Fruit fly (Drosophila melanogaster) whole organism, wandering third instar larva: ENCODE data around the gene TwdlV.

Experiments used
- Abd-B ChIP-seq: fragments of >200 bp; optimal IDR thresholded peaks from 2 replicates; lab custom pipeline; 2017; ENCODE audit warnings: missing biosample characterization, missing genetic modification characterization
- CG32264 ChIP-seq: fragments of 200-800 bp; sonication (Bioruptor generic); optimal IDR thresholded peaks from 2 replicates; lab custom pipeline; 2016; ENCODE audit warnings: missing biosample characterization, missing genetic modification characterization
- CG9705 ChIP-seq: fragments of 200-800 bp; sonication (Bioruptor generic); optimal IDR thresholded peaks from 2 replicates; lab custom pipeline; 2018; ENCODE audit warnings: missing biosample characterization, mild to moderate bottlenecking, missing genetic modification characterization
- CrebA ChIP-seq: fragments of 200-800 bp; sonication (Bioruptor generic); optimal IDR thresholded peaks from 2 replicates; lab custom pipeline; 2016; ENCODE audit warnings: missing biosample characterization, mild to moderate bottlenecking, missing genetic modification characterization, borderline replicate concordance
- Dfd ChIP-seq: fragments of >200 bp; optimal IDR thresholded peaks from 2 replicates; lab custom pipeline; 2017; ENCODE audit warnings: missing biosample characterization, missing genetic modification characterization
- Dif ChIP-seq: fragments of 200-275, 200-300 bp; sonication (Bioruptor generic); optimal IDR thresholded peaks from 2 replicates; lab custom pipeline; 2018; ENCODE audit warnings: missing biosample characterization, missing genetic modification characterization; ENCODE audit not compliant: partially characterized antibody
- GATAd ChIP-seq: sonication (Bioruptor generic); optimal IDR thresholded peaks from 2 replicates; lab custom pipeline; 2016; ENCODE audit warnings: missing biosample characterization, missing genetic modification characterization
- HLH106 ChIP-seq: fragments of 200-800 bp; optimal IDR thresholded peaks from 3 replicates; lab custom pipeline; 2019; ENCODE audit warnings: missing biosample characterization, mild to moderate bottlenecking, missing genetic modification characterization, moderate library complexity
- Hnf4 ChIP-seq: fragments of 200-800 bp; sonication (Bioruptor generic); optimal IDR thresholded peaks from 2 replicates; lab custom pipeline; 2016; ENCODE audit warnings: missing biosample characterization, mild to moderate bottlenecking, missing genetic modification characterization
- Hr78 ChIP-seq: fragments of >200 bp; optimal IDR thresholded peaks from 2 replicates; lab custom pipeline; 2017; ENCODE audit warnings: missing biosample characterization, missing genetic modification characterization
- Hr83 ChIP-seq: fragments of 200-300 bp; sonication (Bioruptor generic); optimal IDR thresholded peaks from 2 replicates; lab custom pipeline; 2016; ENCODE audit warnings: missing biosample characterization, mild to moderate bottlenecking, missing genetic modification characterization, moderate library complexity; ENCODE audit not compliant: poor library complexity, severe bottlenecking
- Jra ChIP-seq: sonication (Bioruptor generic); optimal IDR thresholded peaks from 2 replicates; lab custom pipeline; 2016; ENCODE audit warnings: missing biosample characterization, missing genetic modification characterization
- Mio ChIP-seq: sonication (Bioruptor generic); optimal IDR thresholded peaks from 2 replicates; lab custom pipeline; 2016; ENCODE audit warnings: missing biosample characterization, missing genetic modification characterization
- Myc ChIP-seq: fragments of >200 bp; optimal IDR thresholded peaks from 2 replicates; lab custom pipeline; 2017
- N ChIP-seq: fragments of >200 bp; optimal IDR thresholded peaks from 2 replicates; lab custom pipeline; 2018; ENCODE audit warnings: missing biosample characterization, missing external identifiers, missing genetic modification characterization
- OdsH ChIP-seq: fragments of 200-800 bp; sonication (Bioruptor generic); optimal IDR thresholded peaks from 2 replicates; lab custom pipeline; 2016; ENCODE audit warnings: missing biosample characterization, mild to moderate bottlenecking, missing genetic modification characterization
- Rel ChIP-seq, 2 experiments: fragments of 200-800 bp; sonication (Bioruptor generic) in 1 of 2; optimal IDR thresholded peaks; 2 replicates in 1 of 2; 3 replicates in 1 of 2; lab custom pipeline; 2016 to 2019; ENCODE audit warnings: mild to moderate bottlenecking in 2 of 2, missing biosample characterization in 2 of 2, missing genetic modification characterization in 2 of 2, moderate library complexity in 1 of 2
- Sp1 ChIP-seq: fragments of 200-800 bp; sonication (Bioruptor generic); optimal IDR thresholded peaks from 3 replicates; lab custom pipeline; 2019; ENCODE audit warnings: missing biosample characterization, mild to moderate bottlenecking, missing genetic modification characterization, moderate library complexity
- Vsx2 ChIP-seq: fragments of 200-300, 225-300 bp; sonication (Bioruptor generic); optimal IDR thresholded peaks from 2 replicates; lab custom pipeline; 2018; ENCODE audit warnings: missing biosample characterization, missing genetic modification characterization; ENCODE audit not compliant: partially characterized antibody
- br ChIP-seq: fragments of 200-800 bp; sonication (Bioruptor generic); optimal IDR thresholded peaks from 2 replicates; lab custom pipeline; 2016; ENCODE audit warnings: missing biosample characterization, missing genetic modification characterization
- brk ChIP-seq: fragments of 200-800 bp; sonication (Bioruptor generic); optimal IDR thresholded peaks from 2 replicates; lab custom pipeline; 2016; ENCODE audit warnings: missing biosample characterization, mild to moderate bottlenecking, missing genetic modification characterization
- dl ChIP-seq, 2 experiments: fragments of 175-275, 200-275 bp in 1 of 2; fragments of 200-275 bp in 1 of 2; sonication (Bioruptor generic); optimal IDR thresholded peaks; lab custom pipeline; 2018; ENCODE audit warnings: mild to moderate bottlenecking in 2 of 2, missing biosample characterization in 2 of 2, missing genetic modification characterization in 2 of 2, moderate library complexity in 2 of 2; ENCODE audit not compliant: partially characterized antibody in 2 of 2, insufficient read depth in 1 of 2
- dmrt93B ChIP-seq: fragments of 200-800 bp; sonication (Bioruptor generic); optimal IDR thresholded peaks from 2 replicates; lab custom pipeline; 2018; ENCODE audit warnings: missing biosample characterization, mild to moderate bottlenecking, missing genetic modification characterization
- dsf ChIP-seq: sonication (Bioruptor generic); optimal IDR thresholded peaks from 2 replicates; lab custom pipeline; 2016; ENCODE audit warnings: missing biosample characterization, missing genetic modification characterization, borderline replicate concordance
- ey ChIP-seq: fragments of 200-800 bp; sonication (Bioruptor generic); optimal IDR thresholded peaks from 2 replicates; lab custom pipeline; 2016; ENCODE audit warnings: missing biosample characterization, missing genetic modification characterization
- foxo ChIP-seq, 2 experiments: fragments of 200-800 bp; sonication (Bioruptor generic); optimal IDR thresholded peaks; 2 replicates in 1 of 2; 3 replicates in 1 of 2; lab custom pipeline; 2016 to 2017; ENCODE audit warnings: missing biosample characterization in 2 of 2, missing genetic modification characterization in 2 of 2
- fru ChIP-seq: fragments of 200-800 bp; sonication (Bioruptor generic); optimal IDR thresholded peaks from 3 replicates; lab custom pipeline; 2016; ENCODE audit warnings: missing biosample characterization, mild to moderate bottlenecking, missing genetic modification characterization
- h ChIP-seq: fragments of 200-800 bp; sonication (Bioruptor generic); optimal IDR thresholded peaks from 3 replicates; lab custom pipeline; 2016; ENCODE audit warnings: missing biosample characterization, mild to moderate bottlenecking, missing genetic modification characterization
- jim ChIP-seq: fragments of 175-275, 200-325 bp; sonication (Bioruptor generic); optimal IDR thresholded peaks from 2 replicates; lab custom pipeline; 2016; ENCODE audit warnings: missing biosample characterization, mild to moderate bottlenecking, missing genetic modification characterization
- lola ChIP-seq: fragments of >200 bp; optimal IDR thresholded peaks from 2 replicates; lab custom pipeline; 2017; ENCODE audit warnings: missing biosample characterization, missing genetic modification characterization
- pan ChIP-seq: fragments of >200 bp; optimal IDR thresholded peaks from 2 replicates; lab custom pipeline; 2017
- psq ChIP-seq: fragments of 200-800 bp; sonication (Bioruptor generic); optimal IDR thresholded peaks from 3 replicates; lab custom pipeline; 2017; ENCODE audit warnings: missing biosample characterization, mild to moderate bottlenecking, missing genetic modification characterization, moderate library complexity
- rgr ChIP-seq: fragments of 200-800 bp; sonication (Bioruptor generic); optimal IDR thresholded peaks from 3 replicates; lab custom pipeline; 2016; ENCODE audit warnings: missing biosample characterization, mild to moderate bottlenecking, missing genetic modification characterization
- sage ChIP-seq: fragments of 200-800 bp; sonication (Bioruptor generic); optimal IDR thresholded peaks from 2 replicates; lab custom pipeline; 2016; ENCODE audit warnings: missing biosample characterization, mild to moderate bottlenecking, missing genetic modification characterization
- sv ChIP-seq: fragments of 200-800 bp; sonication (Bioruptor generic); optimal IDR thresholded peaks from 3 replicates; lab custom pipeline; 2016; ENCODE audit warnings: missing biosample characterization, missing genetic modification characterization
- tai ChIP-seq: sonication (Bioruptor generic); optimal IDR thresholded peaks from 2 replicates; lab custom pipeline; 2016; ENCODE audit warnings: missing biosample characterization, missing genetic modification characterization
- usp ChIP-seq: fragments of >200 bp; optimal IDR thresholded peaks from 2 replicates; lab custom pipeline; 2017; ENCODE audit warnings: missing biosample characterization, missing genetic modification characterization
- woc ChIP-seq: sonication (Bioruptor generic); optimal IDR thresholded peaks from 2 replicates; lab custom pipeline; 2016; ENCODE audit warnings: missing biosample characterization, mild to moderate bottlenecking, missing genetic modification characterization

The TwdlV gene

DNA sequence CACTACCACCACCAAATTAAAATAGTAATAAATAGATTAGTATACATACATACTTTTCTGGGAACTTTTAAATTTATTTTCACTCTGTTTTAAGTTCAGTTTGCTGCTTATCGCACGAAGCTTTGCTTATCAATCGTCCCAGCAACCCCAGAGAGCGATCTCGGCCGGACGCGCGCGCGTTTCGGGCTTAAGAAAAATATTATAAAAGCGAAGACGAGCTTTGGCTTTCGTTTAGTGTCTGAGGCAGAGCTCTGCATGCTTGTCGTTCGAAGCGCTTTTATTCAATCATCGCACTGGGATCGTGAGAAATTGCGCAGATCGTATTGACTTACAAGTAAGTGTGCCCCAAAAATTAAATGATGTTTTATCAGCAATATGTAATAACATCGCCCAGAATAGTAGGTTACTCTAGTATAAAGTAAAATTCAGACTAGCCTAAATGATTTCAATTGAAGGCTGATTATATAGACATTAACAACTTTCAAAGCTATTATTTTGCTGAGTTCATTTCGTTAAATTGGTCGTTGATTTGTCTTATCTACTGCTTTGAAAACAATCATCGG is 19.4 kb upstream of the TwdlV start, which contains the start of gene Gel:
Gene Gel, plus strand, starts transcription at position 227 of the 563 bp plus-strand sequence.
- TF ChIP-seq sv (no peak), Rel (GFP tag; optimal IDR thresholded peaks at IDR 0.05; lab: Kevin White, UChicago) (no peak), Rel (tag; optimal IDR thresholded peaks at IDR 0.05; lab: Kevin White, UChicago) (peak; percentile 38), dsf (GFP tag; lab: Kevin White, UChicago) (no peak), Hnf4 (no peak), h (peak; percentile 46), rgr (GFP tag; lab: Kevin White, UChicago) (no peak), jim (GFP tag; lab: Kevin White, UChicago) (no peak), CG9705 (no peak), HLH106 (tag; lab: Kevin White, UChicago) (no peak), dl (GFP tag; optimal IDR thresholded peaks at IDR 0.05; lab: Kevin White, UChicago; ENCODE audit: insufficient read depth in 1 of 2, partially characterized antibody in 2 of 2) (no peak), fru (GFP tag; lab: Kevin White, UChicago) (no peak), Sp1 (GFP tag; lab: Kevin White, UChicago) (no peak), brk (GFP tag; lab: Kevin White, UChicago) (no peak)
- TF ChIP-seq, all 38 proteins: peak for 2

DNA sequence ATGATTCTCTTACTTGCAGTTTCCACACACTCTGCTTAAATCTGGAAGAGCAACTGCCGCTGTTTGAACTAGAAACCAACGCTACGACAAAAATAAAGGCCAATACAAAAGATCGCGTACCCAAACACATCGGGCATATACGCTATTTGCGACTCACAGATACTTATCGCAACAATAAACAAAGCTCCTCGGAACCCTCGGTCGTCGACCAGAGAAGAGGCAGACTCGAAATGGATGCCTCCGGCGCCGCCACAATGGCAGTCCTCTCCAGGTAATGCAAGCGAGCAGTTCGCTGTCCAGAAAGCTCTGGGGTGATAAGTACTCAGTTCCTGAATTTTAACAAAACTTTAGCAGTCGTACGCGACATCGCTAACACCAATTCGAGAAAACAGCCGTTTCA is 18.0 kb upstream of the TwdlV start:
- TF ChIP-seq CG9705, result no peak
- no peak for TF ChIP-seq N
- TF ChIP-seq dsf (GFP tag; lab: Kevin White, UChicago), result no peak
- TF ChIP-seq brk (GFP tag; lab: Kevin White, UChicago), result no peak
- no peak for TF ChIP-seq Mio
- no peak for TF ChIP-seq lola
- TF ChIP-seq Dif (GFP tag; lab: Kevin White, UChicago), result peak; percentile 56
- TF ChIP-seq Dfd, result no peak
- no peak for TF ChIP-seq dmrt93B (GFP tag; lab: Kevin White, UChicago)
- no peak for TF ChIP-seq tai (GFP tag; lab: Kevin White, UChicago)
- no peak for TF ChIP-seq psq (GFP tag; lab: Kevin White, UChicago)
- TF ChIP-seq CG32264 (GFP tag; lab: Kevin White, UChicago), result no peak
- TF ChIP-seq Rel (GFP tag; optimal IDR thresholded peaks at IDR 0.05; lab: Kevin White, UChicago), result no peak
- TF ChIP-seq Rel (tag; optimal IDR thresholded peaks at IDR 0.05; lab: Kevin White, UChicago), result no peak
- peak; percentile 5 for TF ChIP-seq rgr (GFP tag; lab: Kevin White, UChicago)
- TF ChIP-seq foxo (GFP tag; optimal IDR thresholded peaks at IDR 0.05; lab: Kevin White, UChicago), result no peak
- no peak for TF ChIP-seq HLH106 (tag; lab: Kevin White, UChicago)
- TF ChIP-seq Sp1 (GFP tag; lab: Kevin White, UChicago), result peak; percentile 14
- no peak for TF ChIP-seq fru (GFP tag; lab: Kevin White, UChicago)
- TF ChIP-seq jim (GFP tag; lab: Kevin White, UChicago), result no peak
- no peak for TF ChIP-seq sage (GFP tag; lab: Kevin White, UChicago)
- no peak for TF ChIP-seq woc (GFP tag; lab: Kevin White, UChicago)
- TF ChIP-seq Vsx2, result no peak
- no peak for TF ChIP-seq OdsH (GFP tag; lab: Kevin White, UChicago)
- no peak for TF ChIP-seq GATAd (GFP tag; lab: Kevin White, UChicago)
- no peak for TF ChIP-seq Hnf4
- TF ChIP-seq h, result peak; percentile 32
- TF ChIP-seq sv, result no peak
- TF ChIP-seq usp (GFP tag; lab: Kevin White, UChicago), result no peak
- TF ChIP-seq ey, result no peak
- peak; percentile 81 for TF ChIP-seq Hr83 (GFP tag; lab: Kevin White, UChicago)
- TF ChIP-seq pan, result no peak
- no peak for TF ChIP-seq Hr78 (GFP tag; lab: Kevin White, UChicago)
- TF ChIP-seq Jra (GFP tag; lab: Kevin White, UChicago), result peak; percentile 10
- no peak for TF ChIP-seq dl (GFP tag; optimal IDR thresholded peaks at IDR 0.05; lab: Kevin White, UChicago; ENCODE audit: insufficient read depth in 1 of 2, partially characterized antibody in 2 of 2)
- peak; percentile 40 for TF ChIP-seq br (GFP tag; lab: Kevin White, UChicago)
- TF ChIP-seq Abd-B, result no peak
- TF ChIP-seq Myc (lab: Kevin White, UChicago), result no peak
- no peak for TF ChIP-seq CrebA (GFP tag; lab: Kevin White, UChicago)
- TF ChIP-seq, all 38 proteins: peak for 7
